Fruit fly (Drosophila melanogaster): ENCODE measurements around the gene CG13895.
A peak's percentile ranks its signal among the peaks of the same experiment; 100 is the strongest.

CG13895 gene

dm6 chr3L:716078-716477, 8.1 kb upstream of the CG13895 start:
- TF ChIP-seq esn (GFP tag; optimal IDR thresholded peaks at IDR 0.05) = peak; percentile 19
- peak; percentile 5 for TF ChIP-seq Met (GFP tag; optimal IDR thresholded peaks at IDR 0.05)
- TF ChIP-seq CG16779 (tag; optimal IDR thresholded peaks at IDR 0.05) = no peak
- no peak for TF ChIP-seq Hr39 (GFP tag; optimal IDR thresholded peaks at IDR 0.05)
- no peak for TF ChIP-seq dac (GFP tag; optimal IDR thresholded peaks at IDR 0.05)
- peak; percentile 8 for TF ChIP-seq CG10631 (GFP tag; optimal IDR thresholded peaks at IDR 0.05)
- TF ChIP-seq Eip93F (GFP tag; optimal IDR thresholded peaks at IDR 0.05) = no peak
- TF ChIP-seq acj6 (GFP tag; optimal IDR thresholded peaks at IDR 0.05) = no peak
- no peak for TF ChIP-seq CG8319 (GFP tag; optimal IDR thresholded peaks at IDR 0.05)
- TF ChIP-seq vri (GFP tag; optimal IDR thresholded peaks at IDR 0.05) = no peak
- TF ChIP-seq CG6792 (GFP tag; optimal IDR thresholded peaks at IDR 0.05) = no peak
- no peak for TF ChIP-seq CG15336 (GFP tag; IDR thresholded peaks at IDR 0.05)
- peak; percentile 63 for TF ChIP-seq Eip78C (GFP tag)
- no peak for TF ChIP-seq CG1621 (tag; optimal IDR thresholded peaks at IDR 0.05)
- no peak for TF ChIP-seq fkh (GFP tag; optimal IDR thresholded peaks at IDR 0.05)
- TF ChIP-seq achi (GFP tag; optimal IDR thresholded peaks at IDR 0.05) = peak; percentile 13
- TF ChIP-seq CG3032 (tag; optimal IDR thresholded peaks at IDR 0.05) = no peak
- no peak for TF ChIP-seq CG11294 (GFP tag; IDR thresholded peaks at IDR 0.05)
- no peak for TF ChIP-seq Lpt (GFP tag; optimal IDR thresholded peaks at IDR 0.05)
- no peak for TF ChIP-seq Sox14 (GFP tag; optimal IDR thresholded peaks at IDR 0.05)
- no peak for TF ChIP-seq CG4318 (GFP tag; optimal IDR thresholded peaks at IDR 0.05)
- no peak for TF ChIP-seq Ets21C (GFP tag; optimal IDR thresholded peaks at IDR 0.05)
- TF ChIP-seq ss (GFP tag; optimal IDR thresholded peaks at IDR 0.05) = no peak
- TF ChIP-seq topi (GFP tag; optimal IDR thresholded peaks at IDR 0.05) = peak; percentile 2
- TF ChIP-seq dsx (GFP tag; optimal IDR thresholded peaks at IDR 0.05; ENCODE audit: poor library complexity, severe bottlenecking) = no peak
- no peak for TF ChIP-seq OdsH (GFP tag; optimal IDR thresholded peaks at IDR 0.05)
- no peak for TF ChIP-seq CG3919 (GFP tag; optimal IDR thresholded peaks at IDR 0.05)
- TF ChIP-seq fd85E (GFP tag; optimal IDR thresholded peaks at IDR 0.05) = no peak
- TF ChIP-seq fd59A (GFP tag; optimal IDR thresholded peaks at IDR 0.05) = no peak
- TF ChIP-seq Hr38 (GFP tag; optimal IDR thresholded peaks at IDR 0.05) = no peak
- no peak for TF ChIP-seq pdm3 (GFP tag; optimal IDR thresholded peaks at IDR 0.05)
- no peak for TF ChIP-seq cyc (GFP tag; optimal IDR thresholded peaks at IDR 0.05)
- peak; percentile 13 for TF ChIP-seq Eip75B (GFP tag; optimal IDR thresholded peaks at IDR 0.05)
- no peak for TF ChIP-seq CG32006 (GFP tag; optimal IDR thresholded peaks at IDR 0.05)
- no peak for TF ChIP-seq Smox (GFP tag; optimal IDR thresholded peaks at IDR 0.05)
- TF ChIP-seq Gug (GFP tag; IDR thresholded peaks at IDR 0.05) = no peak
- TF ChIP-seq eg (GFP tag; IDR thresholded peaks at IDR 0.05) = no peak
- peak; percentile 7 for TF ChIP-seq Sox102F (GFP tag; optimal IDR thresholded peaks at IDR 0.05)
- TF ChIP-seq spab (GFP tag; optimal IDR thresholded peaks at IDR 0.05) = no peak
- no peak for TF ChIP-seq Ets96B (tag; optimal IDR thresholded peaks at IDR 0.05)
- peak; percentile 62 for TF ChIP-seq svp (GFP tag)

- TF ChIP-seq Hr4 (GFP tag; optimal IDR thresholded peaks at IDR 0.05) (peak; percentile 58), Gug (GFP tag; IDR thresholded peaks at IDR 0.05) (peak; percentile 38; the same call in 1 of the 2 replicates), CG1621 (tag; optimal IDR thresholded peaks at IDR 0.05) (peak; percentile 44), salr (GFP tag; optimal IDR thresholded peaks at IDR 0.05) (peak; percentile 44 to 65), Ets96B (tag; optimal IDR thresholded peaks at IDR 0.05) (peak; percentile 71), Hr39 (GFP tag; optimal IDR thresholded peaks at IDR 0.05) (peak; percentile 90), esn (GFP tag; optimal IDR thresholded peaks at IDR 0.05) (peak; percentile 86), CG11902 (GFP tag; optimal IDR thresholded peaks at IDR 0.05) (peak; percentile 65), CG31627 (GFP tag; optimal IDR thresholded peaks at IDR 0.05) (peak; percentile 91), CG10669 (GFP tag; optimal IDR thresholded peaks at IDR 0.05) (peak; percentile 72), Met (GFP tag; optimal IDR thresholded peaks at IDR 0.05) (peak; percentile 84), fkh (GFP tag; optimal IDR thresholded peaks at IDR 0.05) (peak; percentile 57), Eip78C (GFP tag) (peak; percentile 92), Lpt (GFP tag; optimal IDR thresholded peaks at IDR 0.05) (peak; percentile 16), ss (GFP tag; optimal IDR thresholded peaks at IDR 0.05) (peak; percentile 7 to 20), Sox102F (GFP tag; optimal IDR thresholded peaks at IDR 0.05) (peak; percentile 79), CG8632 (GFP tag; optimal IDR thresholded peaks at IDR 0.05) (peak; percentile 31), CG16779 (tag; optimal IDR thresholded peaks at IDR 0.05) (peak; percentile 51), CG7368 (GFP tag; optimal IDR thresholded peaks at IDR 0.05) (peak; percentile 65), CG6792 (GFP tag; optimal IDR thresholded peaks at IDR 0.05) (peak; percentile 72), CG4318 (GFP tag; optimal IDR thresholded peaks at IDR 0.05) (no peak), dsx (GFP tag; optimal IDR thresholded peaks at IDR 0.05; ENCODE audit: poor library complexity, severe bottlenecking) (peak; percentile 46), Eip75B (GFP tag; optimal IDR thresholded peaks at IDR 0.05) (peak; percentile 72), CG6854 (GFP tag; optimal IDR thresholded peaks at IDR 0.05) (peak; percentile 20), achi (GFP tag; optimal IDR thresholded peaks at IDR 0.05) (peak; percentile 72)
Observed at dm6 chr3L:711839-712553, 4.0 kb upstream of the CG13895 start, which contains the start of gene CG13896. Gene CG13896 (minus strand): TSS chr3L:711850.
